Worm (Caenorhabditis elegans): ENCODE results near the gene ttr-52.

- TF ChIP-seq him-1 (tag; optimal IDR thresholded peaks at IDR 0.05) (no peak), W03F9.2 (tag; optimal IDR thresholded peaks at IDR 0.05) (no peak), dao-5 (tag; optimal IDR thresholded peaks at IDR 0.05) (no peak)
Observed at ce11 chrIII:13388621-13389020, 15.9 kb upstream of the ttr-52 start.

Measured in whole organism, L4/young adult.